Worm (Caenorhabditis elegans): ENCODE results near the gene C44C10.10.
"Not testable (repeated sequence)": the region's sequence is repeated elsewhere in the genome, so short reads cannot be mapped to it uniquely, and the experiment has no call there.

DNA sequence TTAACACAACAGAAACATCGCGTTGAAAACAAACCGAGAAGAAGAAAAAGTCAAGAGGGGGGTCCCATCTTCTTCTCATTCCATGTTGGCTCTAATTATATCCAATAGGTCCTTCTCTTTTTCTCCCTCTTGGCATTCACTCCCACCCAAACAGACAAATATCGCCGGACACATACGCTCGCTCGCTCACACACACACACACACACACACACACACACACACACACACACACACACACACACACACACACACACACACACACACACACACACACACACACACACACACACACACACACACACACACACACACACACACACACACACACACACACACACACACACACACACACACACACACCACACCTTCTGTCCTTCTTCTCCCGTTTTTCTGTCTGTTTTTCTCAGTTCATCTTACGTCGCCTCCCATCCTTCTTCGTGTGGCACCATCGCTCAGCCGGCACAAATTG, 46.3 kb upstream of the C44C10.10 start, which contains the start of gene sto-4:
- TF ChIP-seq ama-1 (optimal IDR thresholded peaks at IDR 0.05): not testable (repeated sequence)
- peak; percentile 30 for TF ChIP-seq hnd-1 (tag; optimal IDR thresholded peaks at IDR 0.05)
- peak; percentile 26 for TF ChIP-seq tra-4 (tag; optimal IDR thresholded peaks at IDR 0.05)

All from whole organism, early embryonic.